Fruit fly (Drosophila melanogaster): Measurements from ENCODE around the gene Ost48.
A peak's percentile ranks its signal among the peaks of the same experiment; 100 is the strongest.

Gene Ost48

dm6 chrX:9118961-9119633 is 39.2 kb downstream of the Ost48 start (continued):
- TF ChIP-seq CoRest (tag; optimal IDR thresholded peaks at IDR 0.05) (no peak), CG15011 (GFP tag; optimal IDR thresholded peaks at IDR 0.05) (peak; percentile 10), insv (GFP tag; optimal IDR thresholded peaks at IDR 0.05) (no peak), Nf-YA (GFP tag; IDR thresholded peaks at IDR 0.05) (no peak), en (GFP tag; optimal IDR thresholded peaks at IDR 0.05) (no peak), ase (GFP tag; IDR thresholded peaks at IDR 0.05) (no peak), CG8944 (GFP tag; optimal IDR thresholded peaks at IDR 0.05) (no peak), eve (GFP tag; optimal IDR thresholded peaks at IDR 0.05) (no peak), sug (tag; optimal IDR thresholded peaks at IDR 0.05) (peak; percentile 12), Gsc (GFP tag; IDR thresholded peaks at IDR 0.05) (no peak), CG33213 (GFP tag; optimal IDR thresholded peaks at IDR 0.05) (no peak), CG12104 (GFP tag; optimal IDR thresholded peaks at IDR 0.05) (peak; percentile 17), Dip3 (GFP tag; optimal IDR thresholded peaks at IDR 0.05) (no peak), Doc3 (GFP tag; IDR thresholded peaks at IDR 0.05; ENCODE audit: partially characterized antibody) (no peak), pnt (GFP tag; optimal IDR thresholded peaks at IDR 0.05) (peak; percentile 46), CG8924 (tag; optimal IDR thresholded peaks at IDR 0.05) (no peak), Atf-2 (GFP tag; optimal IDR thresholded peaks at IDR 0.05) (no peak), CG8359 (GFP tag; optimal IDR thresholded peaks at IDR 0.05; ENCODE audit: borderline replicate concordance) (no peak), gem (tag; optimal IDR thresholded peaks at IDR 0.05) (no peak), NFAT (GFP tag; IDR thresholded peaks at IDR 0.05) (no peak), Awh (GFP tag; IDR thresholded peaks at IDR 0.05) (no peak), CG8290 (GFP tag; optimal IDR thresholded peaks at IDR 0.05) (no peak), CG8290 (tag; optimal IDR thresholded peaks at IDR 0.05) (peak in 1 of 2 experiments; percentile 0), Myb (GFP tag; optimal IDR thresholded peaks at IDR 0.05) (no peak), ATbp (GFP tag; optimal IDR thresholded peaks at IDR 0.05) (no peak), fd3F (GFP tag; optimal IDR thresholded peaks at IDR 0.05) (no peak), tx (GFP tag; optimal IDR thresholded peaks at IDR 0.05) (no peak), CG12219 (GFP tag; optimal IDR thresholded peaks at IDR 0.05) (peak; percentile 17), gsb-n (tag; optimal IDR thresholded peaks at IDR 0.05) (no peak), CG32767 (GFP tag; IDR thresholded peaks at IDR 0.05) (no peak), CG15514 (GFP tag; optimal IDR thresholded peaks at IDR 0.05) (peak; percentile 37), CG14441 (GFP tag; IDR thresholded peaks at IDR 0.05) (no peak), CG10366 (GFP tag; IDR thresholded peaks at IDR 0.05) (no peak), esg (GFP tag; conservative IDR thresholded peaks at IDR 0.05) (0 out of 2 replicates have a peak, but pooled peaks have one; percentile 9), MBD-R2 (GFP tag; IDR thresholded peaks at IDR 0.05) (no peak; the same call in 1 of the 2 replicates), crc (GFP tag; optimal IDR thresholded peaks at IDR 0.05) (no peak), E2f2 (GFP tag; IDR thresholded peaks at IDR 0.05) (no peak), Aef1 (GFP tag; IDR thresholded peaks at IDR 0.05) (no peak), Hand (GFP tag; optimal IDR thresholded peaks at IDR 0.05) (no peak), BEAF-32 (GFP tag; optimal IDR thresholded peaks at IDR 0.05) (no peak), onecut (GFP tag; IDR thresholded peaks at IDR 0.05) (no peak), tup (GFP tag; optimal IDR thresholded peaks at IDR 0.05) (no peak), eyg (GFP tag; optimal IDR thresholded peaks at IDR 0.05) (no peak), ERR (GFP tag; optimal IDR thresholded peaks at IDR 0.05) (no peak), Fer1 (GFP tag; optimal IDR thresholded peaks at IDR 0.05) (peak; percentile 59), CG12236 (GFP tag; optimal IDR thresholded peaks at IDR 0.05) (no peak), Sry-β (GFP tag; optimal IDR thresholded peaks at IDR 0.05) (no peak), D (optimal IDR thresholded peaks at IDR 0.05) (no peak), D (GFP tag; optimal IDR thresholded peaks at IDR 0.05) (peak; percentile 59), CG2199 (GFP tag; IDR thresholded peaks at IDR 0.05) (no peak), fu2 (GFP tag; optimal IDR thresholded peaks at IDR 0.05) (no peak), Ets65A (GFP tag) (no peak)
